Worm (Caenorhabditis elegans): Measurements from ENCODE around the gene sdz-4.
"Not testable (repeated sequence)": the region's sequence is repeated elsewhere in the genome, so short reads cannot be mapped to it uniquely, and the experiment has no call there.

sdz-4 gene

DNA sequence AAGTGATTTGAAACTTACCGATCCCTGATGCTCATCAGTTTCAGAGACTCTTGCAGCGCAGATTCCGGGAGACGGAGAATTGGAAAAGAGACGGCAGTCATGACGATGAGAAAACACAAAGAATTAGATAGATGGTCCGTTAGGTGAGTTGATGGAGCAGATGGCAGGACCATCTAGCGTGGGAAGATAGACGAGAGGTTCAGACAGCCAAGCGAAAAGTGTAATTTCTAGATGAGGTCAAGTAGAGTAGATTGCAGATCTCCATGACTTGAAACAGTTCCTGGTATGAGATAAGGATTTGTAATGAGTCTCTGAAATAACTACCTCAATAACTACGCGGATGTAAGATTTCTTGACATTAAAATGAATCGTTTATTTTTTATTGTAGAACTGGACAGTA is 37.4 kb downstream of the sdz-4 start, which contains the start of gene F45D11.11:
Gene F45D11.11 (minus strand): TSS at position 101 of the 400 bp plus-strand sequence.
- not testable (repeated sequence) for TF ChIP-seq ceh-30, hlh-6, zip-5 (tag; optimal IDR thresholded peaks at IDR 0.05)

- TF ChIP-seq ceh-6 (GFP tag; optimal IDR thresholded peaks at IDR 0.05) = no peak
- TF ChIP-seq K09A11.1 (tag; optimal IDR thresholded peaks at IDR 0.05; ENCODE audit: insufficient read depth) = no peak
- no peak for TF ChIP-seq ceh-48 (tag; optimal IDR thresholded peaks at IDR 0.05)
- TF ChIP-seq tbx-2 (tag; optimal IDR thresholded peaks at IDR 0.05) = no peak
- no peak for TF ChIP-seq ceh-24 (tag; optimal IDR thresholded peaks at IDR 0.05)
- TF ChIP-seq ceh-18 (tag; optimal IDR thresholded peaks at IDR 0.05) = no peak
- TF ChIP-seq ceh-14 (tag; optimal IDR thresholded peaks at IDR 0.05) = no peak
- TF ChIP-seq syd-9 (tag; optimal IDR thresholded peaks at IDR 0.05) = no peak
- no peak for TF ChIP-seq unc-3 (GFP tag; conservative IDR thresholded peaks at IDR 0.05)
- TF ChIP-seq unc-3 (tag; optimal IDR thresholded peaks at IDR 0.05) = no peak
- TF ChIP-seq ceh-22 (tag; optimal IDR thresholded peaks at IDR 0.05) = no peak
- TF ChIP-seq zip-5 (tag; optimal IDR thresholded peaks at IDR 0.05) = no peak
- no peak for TF ChIP-seq elt-4 (tag; optimal IDR thresholded peaks at IDR 0.05)
- TF ChIP-seq dmd-4 (tag; optimal IDR thresholded peaks at IDR 0.05; ENCODE audit: borderline replicate concordance) = no peak
- no peak for TF ChIP-seq pag-3 (tag; optimal IDR thresholded peaks at IDR 0.05; ENCODE audit: borderline replicate concordance)
These were observed 40.8 kb downstream of the sdz-4 start, which contains the start of gene fbxb-29 for ce11 chrII:999493-999892. Gene fbxb-29, minus strand, starts transcription at chrII:999593.

DNA sequence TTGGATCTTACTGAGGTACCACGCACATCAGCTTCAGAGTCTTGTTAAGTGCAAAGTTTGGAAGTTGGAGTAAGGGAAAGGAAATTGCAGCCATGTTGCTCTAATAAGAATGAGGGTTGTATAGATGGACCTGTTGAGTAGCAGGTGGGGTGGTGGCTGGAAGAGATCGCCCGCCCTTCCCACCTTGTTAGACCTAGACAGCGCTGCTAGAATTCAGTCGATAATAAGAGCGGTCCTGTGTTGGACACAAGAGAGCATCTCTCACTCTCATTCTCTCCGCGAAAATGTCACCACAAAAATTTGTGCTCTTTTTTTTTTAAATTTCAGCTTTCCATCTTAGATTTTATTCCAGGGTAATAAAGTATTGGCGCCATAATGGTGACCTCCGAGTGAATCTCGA is 42.6 kb downstream of the sdz-4 start, which contains the start of the genes fbxb-30 and F45D11.5:
Gene fbxb-30 (minus strand): TSS at position 101 of the 400 bp plus-strand sequence.
Gene F45D11.5 (plus strand): TSS at position 352 of the 400 bp plus-strand sequence.
- TF ChIP-seq pha-4 (tag; optimal IDR thresholded peaks at IDR 0.05) = no peak
- TF ChIP-seq dve-1 (tag; optimal IDR thresholded peaks at IDR 0.05) = no peak
- no peak for TF ChIP-seq elt-4 (tag; optimal IDR thresholded peaks at IDR 0.05)
- TF ChIP-seq lin-11 (tag; optimal IDR thresholded peaks at IDR 0.05) = no peak
- TF ChIP-seq nhr-232 (tag; optimal IDR thresholded peaks at IDR 0.05) = no peak
- TF ChIP-seq nhr-11 (tag; optimal IDR thresholded peaks at IDR 0.05) = no peak
- TF ChIP-seq ceh-2 (tag; optimal IDR thresholded peaks at IDR 0.05) = no peak
- TF ChIP-seq ztf-16 (tag; optimal IDR thresholded peaks at IDR 0.05) = no peak
- TF ChIP-seq hlh-6 (tag; optimal IDR thresholded peaks at IDR 0.05) = no peak
- no peak for TF ChIP-seq K02D7.2 (tag; optimal IDR thresholded peaks at IDR 0.05)
- TF ChIP-seq pag-3 (tag; optimal IDR thresholded peaks at IDR 0.05; ENCODE audit: borderline replicate concordance) = no peak

ce11 chrII:1006375-1006774 is 47.7 kb downstream of the sdz-4 start, which contains the start of gene F45D11.14:
Gene F45D11.14, minus strand, starts transcription at chrII:1006475.
- TF ChIP-seq zip-5 (tag; optimal IDR thresholded peaks at IDR 0.05); dmd-4 (tag; optimal IDR thresholded peaks at IDR 0.05; ENCODE audit: borderline replicate concordance); ceh-30 (tag; optimal IDR thresholded peaks at IDR 0.05): not testable (repeated sequence)
